Fruit fly (Drosophila melanogaster) whole organism, embryonic: ENCODE data around the gene CG13309.

Source experiments
- BEAF-32 ChIP-seq: fragments of 200-800 bp; sonication (Bioruptor generic); optimal IDR thresholded peaks from 3 replicates; lab custom pipeline; 2017; ENCODE audit warnings: missing biosample characterization, missing genetic modification characterization, mild to moderate bottlenecking, moderate library complexity, missing genetic modification reagents
- Blimp-1 ChIP-seq: fragments of 200-800 bp; sonication (Bioruptor generic); optimal IDR thresholded peaks from 3 replicates; lab custom pipeline; 2018; ENCODE audit warnings: missing biosample characterization, missing genetic modification characterization, mild to moderate bottlenecking, moderate library complexity, missing genetic modification reagents
- CG10267 ChIP-seq: fragments of 200-800 bp; sonication (Bioruptor generic); optimal IDR thresholded peaks from 2 replicates; lab custom pipeline; 2018; ENCODE audit warnings: missing biosample characterization, mild to moderate bottlenecking, missing genetic modification characterization, moderate library complexity
- CG10431 ChIP-seq: fragments of 200-800 bp; sonication (Bioruptor generic); optimal IDR thresholded peaks from 3 replicates; lab custom pipeline; 2018; ENCODE audit warnings: missing biosample characterization, mild to moderate bottlenecking, missing genetic modification characterization
- CG10979 ChIP-seq: fragments of 200-800 bp; sonication (Bioruptor generic); optimal IDR thresholded peaks from 2 replicates; lab custom pipeline; 2018; ENCODE audit warnings: missing biosample characterization, mild to moderate bottlenecking, missing genetic modification characterization, moderate library complexity
- CG11247 ChIP-seq: fragments of 200-800 bp; sonication (Bioruptor generic); IDR thresholded peaks from 2 replicates; pipeline ENCODE4 v1.3.6; 2022; ENCODE audit warnings: missing biosample characterization, missing genetic modification characterization
- CG12769 ChIP-seq: fragments of 200-800 bp; sonication (Bioruptor generic); optimal IDR thresholded peaks from 2 replicates; lab custom pipeline; 2019; ENCODE audit warnings: missing biosample characterization, mild to moderate bottlenecking, missing genetic modification characterization, moderate library complexity
- CG1529 ChIP-seq: fragments of 200-800 bp; sonication (Bioruptor generic); optimal IDR thresholded peaks from 3 replicates; lab custom pipeline; 2018; ENCODE audit warnings: missing biosample characterization, missing genetic modification characterization
- CG15514 ChIP-seq: fragments of 200-800 bp; sonication (Bioruptor generic); optimal IDR thresholded peaks from 3 replicates; lab custom pipeline; 2017; ENCODE audit warnings: missing biosample characterization, missing genetic modification characterization, mild to moderate bottlenecking, moderate library complexity, missing genetic modification reagents
- CG17186 ChIP-seq: fragments of 200-800 bp; sonication (Bioruptor generic); optimal IDR thresholded peaks from 3 replicates; lab custom pipeline; 2017; ENCODE audit warnings: missing biosample characterization, missing genetic modification reagents, missing genetic modification characterization
- CG17385 ChIP-seq: fragments of 200-800 bp; sonication (Bioruptor generic); optimal IDR thresholded peaks from 3 replicates; lab custom pipeline; 2018; ENCODE audit warnings: missing biosample characterization, mild to moderate bottlenecking, missing genetic modification characterization
- CG17829 ChIP-seq: fragments of 200-800 bp; optimal IDR thresholded peaks from 2 replicates; lab custom pipeline; 2019; ENCODE audit warnings: missing biosample characterization, mild to moderate bottlenecking, missing genetic modification characterization, moderate library complexity
- CG2199 ChIP-seq: fragments of 200-800 bp; sonication (Bioruptor generic); IDR thresholded peaks from 3 replicates; pipeline ENCODE4 v1.3.6; 2022; ENCODE audit warnings: missing biosample characterization, missing genetic modification characterization
- CG3065 ChIP-seq: fragments of 200-800 bp; sonication (Bioruptor generic); optimal IDR thresholded peaks from 2 replicates; lab custom pipeline; 2016; ENCODE audit warnings: missing biosample characterization, missing genetic modification characterization
- CG3281 ChIP-seq: fragments of 200-800 bp; sonication (Bioruptor generic); optimal IDR thresholded peaks from 3 replicates; lab custom pipeline; 2017; ENCODE audit warnings: missing biosample characterization, mild to moderate bottlenecking, missing genetic modification characterization
- CG4360 ChIP-seq: fragments of 200-800 bp; sonication (Bioruptor generic); IDR thresholded peaks from 2 replicates; pipeline ENCODE4 v1.3.6; 2022; ENCODE audit warnings: missing biosample characterization, missing genetic modification characterization
- CG5180 ChIP-seq: fragments of 200-800 bp; sonication (Bioruptor generic); optimal IDR thresholded peaks from 3 replicates; lab custom pipeline; 2017; ENCODE audit warnings: missing biosample characterization, missing genetic modification characterization, mild to moderate bottlenecking, moderate library complexity, missing genetic modification reagents
- CG8281 ChIP-seq: fragments of 200-800 bp; sonication (Bioruptor generic); optimal IDR thresholded peaks from 2 replicates; lab custom pipeline; 2018; ENCODE audit warnings: missing biosample characterization, mild to moderate bottlenecking, missing genetic modification characterization, moderate library complexity
- CG8924 ChIP-seq: fragments of 200-800 bp; optimal IDR thresholded peaks from 3 replicates; lab custom pipeline; 2019; ENCODE audit warnings: missing biosample characterization, mild to moderate bottlenecking, missing genetic modification characterization, moderate library complexity
- CG9609 ChIP-seq: fragments of 200-800 bp; sonication (Bioruptor generic); optimal IDR thresholded peaks from 3 replicates; lab custom pipeline; 2016; ENCODE audit warnings: missing biosample characterization, missing genetic modification characterization
- Dek ChIP-seq: fragments of 200-800 bp; sonication (Bioruptor generic); optimal IDR thresholded peaks from 3 replicates; lab custom pipeline; 2019; ENCODE audit warnings: missing biosample characterization, mild to moderate bottlenecking, missing genetic modification characterization, moderate library complexity
- Drgx ChIP-seq: fragments of 200-800 bp; sonication (Bioruptor generic); IDR thresholded peaks from 2 replicates; pipeline ENCODE4 v1.3.6; 2022; ENCODE audit warnings: missing biosample characterization, missing genetic modification characterization
- Elba2 ChIP-seq: fragments of 200-800 bp; sonication (Bioruptor generic); optimal IDR thresholded peaks from 3 replicates; lab custom pipeline; 2016; ENCODE audit warnings: missing biosample characterization, missing genetic modification characterization
- Fer1 ChIP-seq: fragments of 200-800 bp; sonication (Bioruptor generic); optimal IDR thresholded peaks from 2 replicates; lab custom pipeline; 2017; ENCODE audit warnings: missing biosample characterization, mild to moderate bottlenecking, missing genetic modification characterization
- Hand ChIP-seq: fragments of 200-800 bp; sonication (Bioruptor generic); optimal IDR thresholded peaks from 2 replicates; lab custom pipeline; 2017; ENCODE audit warnings: mild to moderate bottlenecking, missing biosample characterization, missing genetic modification reagents, missing genetic modification characterization
- Hmr ChIP-seq: fragments of 200-800 bp; sonication (Bioruptor generic); optimal IDR thresholded peaks from 3 replicates; lab custom pipeline; 2017; ENCODE audit warnings: mild to moderate bottlenecking, missing biosample characterization, missing genetic modification reagents, missing genetic modification characterization
- Med ChIP-seq: fragments of 200-800 bp; sonication (Bioruptor generic); peaks from one replicate; lab custom pipeline; 2016; ENCODE audit warnings: missing biosample characterization, missing genetic modification characterization, mild to moderate bottlenecking, inconsistent platforms, moderate library complexity
- Oli ChIP-seq: fragments of 200-800 bp; sonication (Bioruptor generic); optimal IDR thresholded peaks from 2 replicates; lab custom pipeline; 2018; ENCODE audit warnings: missing biosample characterization, mild to moderate bottlenecking, missing genetic modification characterization, moderate library complexity
- Rfx ChIP-seq: fragments of 200-800 bp; sonication (Bioruptor generic); IDR thresholded peaks from 2 replicates; pipeline ENCODE4 v1.3.6; 2022; ENCODE audit warnings: missing biosample characterization, missing genetic modification characterization
- TFAM ChIP-seq: fragments of 200-800 bp; sonication (Bioruptor generic); optimal IDR thresholded peaks from 2 replicates; lab custom pipeline; 2017; ENCODE audit warnings: missing biosample characterization, missing genetic modification characterization, inconsistent platforms
- abd-A ChIP-seq: fragments of 200-800 bp; sonication (Bioruptor generic); optimal IDR thresholded peaks from 3 replicates; lab custom pipeline; 2019; ENCODE audit warnings: missing biosample characterization, mild to moderate bottlenecking, missing genetic modification characterization, moderate library complexity
- cato ChIP-seq: fragments of 200-800 bp; sonication (Bioruptor generic); optimal IDR thresholded peaks from 2 replicates; lab custom pipeline; 2016; ENCODE audit warnings: missing biosample characterization, missing genetic modification characterization, borderline replicate concordance
- chinmo ChIP-seq: fragments of 200-800 bp; sonication (Bioruptor generic); IDR thresholded peaks from 4 replicates; pipeline ENCODE4 v1.3.6; 2022; ENCODE audit warnings: missing biosample characterization, missing genetic modification characterization; ENCODE audit not compliant: partially characterized antibody
- crp ChIP-seq, 2 experiments: fragments of 200-800 bp; sonication (Bioruptor generic); optimal IDR thresholded peaks; 2 replicates in 1 of 2; 3 replicates in 1 of 2; lab custom pipeline; 2017; ENCODE audit warnings: missing biosample characterization in 2 of 2, missing genetic modification characterization in 2 of 2, mild to moderate bottlenecking in 1 of 2, moderate library complexity in 1 of 2
- dimm ChIP-seq: fragments of 200-800 bp; sonication (Bioruptor generic); IDR thresholded peaks from 2 replicates; pipeline ENCODE4 v1.3.6; 2022; ENCODE audit warnings: missing biosample characterization, missing genetic modification characterization
- hb ChIP-seq: fragments of 200-800 bp; sonication (Bioruptor generic); IDR thresholded peaks from 3 replicates; pipeline ENCODE4 v1.3.6; 2022; ENCODE audit warnings: missing biosample characterization, missing genetic modification characterization; ENCODE audit not compliant: partially characterized antibody
- hbn ChIP-seq: fragments of 200-800 bp; sonication (Bioruptor generic); IDR thresholded peaks from 2 replicates; pipeline ENCODE4 v1.3.6; 2022; ENCODE audit warnings: missing biosample characterization, missing genetic modification characterization; ENCODE audit not compliant: partially characterized antibody
- inv ChIP-seq: fragments of 200-800 bp; sonication (Bioruptor generic); IDR thresholded peaks from 2 replicates; pipeline ENCODE4 v1.3.6; 2022; ENCODE audit warnings: missing biosample characterization, missing genetic modification characterization; ENCODE audit not compliant: partially characterized antibody
- lilli ChIP-seq: fragments of 200-800 bp; sonication (Bioruptor generic); optimal IDR thresholded peaks from 3 replicates; lab custom pipeline; 2016; ENCODE audit warnings: missing biosample characterization, missing genetic modification characterization
- mld ChIP-seq: fragments of 200-800 bp; sonication (Bioruptor generic); IDR thresholded peaks from 3 replicates; pipeline ENCODE4 v1.3.6; 2022; ENCODE audit warnings: missing biosample characterization, missing genetic modification characterization; ENCODE audit not compliant: partially characterized antibody
- pnt ChIP-seq: fragments of 200-800 bp; sonication (Bioruptor generic); optimal IDR thresholded peaks from 3 replicates; lab custom pipeline; 2016; ENCODE audit warnings: missing biosample characterization, missing genetic modification characterization
- sd ChIP-seq: fragments of 200-800 bp; sonication (Bioruptor generic); optimal IDR thresholded peaks from 3 replicates; lab custom pipeline; 2018; ENCODE audit warnings: missing biosample characterization, mild to moderate bottlenecking, missing genetic modification characterization, moderate library complexity
- sens ChIP-seq: fragments of 200-800 bp; sonication (Bioruptor generic); peaks from one replicate; lab custom pipeline; 2016; ENCODE audit warnings: missing biosample characterization, missing genetic modification characterization
- slbo ChIP-seq: fragments of 200-800 bp; sonication (Bioruptor generic); IDR thresholded peaks from 2 replicates; pipeline ENCODE4 v1.3.6; 2022; ENCODE audit warnings: missing biosample characterization, missing genetic modification characterization
- sna ChIP-seq: fragments of 200-800 bp; sonication (Bioruptor generic); IDR thresholded peaks from 2 replicates; pipeline ENCODE4 v1.3.6; 2022; ENCODE audit warnings: missing biosample characterization, missing genetic modification characterization; ENCODE audit not compliant: partially characterized antibody
- sug ChIP-seq: fragments of 200-800 bp; optimal IDR thresholded peaks from 2 replicates; lab custom pipeline; 2019; ENCODE audit warnings: missing biosample characterization, mild to moderate bottlenecking, missing genetic modification characterization, moderate library complexity
- z ChIP-seq: fragments of 200-800 bp; sonication (Bioruptor generic); IDR thresholded peaks from 3 replicates; pipeline ENCODE4 v1.3.6; 2022; ENCODE audit warnings: missing biosample characterization, missing genetic modification characterization
- zf30C ChIP-seq: fragments of 200-800 bp; sonication (Bioruptor generic); optimal IDR thresholded peaks from 3 replicates; lab custom pipeline; 2018; ENCODE audit warnings: missing biosample characterization, mild to moderate bottlenecking, missing genetic modification characterization
- zfh2 ChIP-seq: fragments of 200-800 bp; sonication (Bioruptor generic); optimal IDR thresholded peaks from 2 replicates; lab custom pipeline; 2016; ENCODE audit warnings: missing biosample characterization, missing genetic modification characterization

CG13309 gene

DNA sequence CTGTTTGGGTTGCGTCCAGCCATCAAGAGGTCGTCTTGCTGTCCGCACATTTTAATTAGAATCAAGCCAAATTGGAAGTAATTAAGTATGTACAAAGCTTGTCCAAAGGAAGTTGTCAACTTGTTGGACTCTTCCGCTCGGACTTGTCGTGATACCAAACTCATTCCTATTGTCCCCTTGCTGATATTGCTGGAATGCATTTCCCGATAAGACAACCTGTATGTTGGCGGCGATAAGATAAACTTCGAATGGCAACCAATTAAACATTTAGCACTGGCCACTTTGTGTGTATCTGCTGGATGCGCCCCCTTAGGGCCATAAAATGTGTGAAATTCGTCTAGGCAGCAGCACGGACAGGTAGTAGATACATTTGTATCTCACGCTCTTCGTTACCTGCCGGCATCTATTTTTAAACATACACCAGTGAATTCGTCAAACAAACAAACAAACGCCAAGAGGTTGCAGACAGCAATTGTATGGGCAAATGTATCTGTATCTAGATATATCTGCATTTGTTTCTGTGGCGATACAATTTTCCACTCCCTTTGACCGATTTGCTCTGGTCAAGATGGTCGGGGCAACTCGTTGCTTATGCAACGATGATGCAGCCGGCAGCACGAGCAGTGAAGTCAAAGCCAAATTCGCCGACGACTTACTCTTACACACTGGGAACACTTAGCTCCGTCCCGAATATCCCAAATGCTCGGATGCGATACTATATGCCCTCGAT is 22.7 kb downstream of the CG13309 start:
- TF ChIP-seq mld (GFP tag; lab: Robert Waterston, UW) = no peak
- no peak for TF ChIP-seq Fer1
- TF ChIP-seq zfh2 (GFP tag; lab: Kevin White, UChicago) = no peak
- TF ChIP-seq Rfx (GFP tag; lab: Robert Waterston, UW) = no peak
- TF ChIP-seq Dek (tag; lab: Kevin White, UChicago) = no peak
- TF ChIP-seq sna (GFP tag; lab: Robert Waterston, UW) = no peak
- no peak for TF ChIP-seq pnt (GFP tag; lab: Kevin White, UChicago)
- TF ChIP-seq CG10267 (tag; lab: Kevin White, UChicago) = no peak
- no peak for TF ChIP-seq Drgx (GFP tag; lab: Robert Waterston, UW)
- no peak for TF ChIP-seq CG9609
- no peak for TF ChIP-seq slbo (GFP tag; lab: Robert Waterston, UW)
- TF ChIP-seq hb (GFP tag; lab: Robert Waterston, UW) = no peak
- TF ChIP-seq crp (GFP tag; optimal IDR thresholded peaks at IDR 0.05; lab: Kevin White, UChicago) = no peak
- TF ChIP-seq CG1529 = no peak
- no peak for TF ChIP-seq z (GFP tag; lab: Robert Waterston, UW)
- TF ChIP-seq CG17385 (GFP tag; lab: Kevin White, UChicago) = no peak
- TF ChIP-seq Elba2 (GFP tag; lab: Kevin White, UChicago) = peak; percentile 85
- no peak for TF ChIP-seq CG8281 (tag; lab: Kevin White, UChicago)
- no peak for TF ChIP-seq CG10431 (GFP tag; lab: Kevin White, UChicago)
- no peak for TF ChIP-seq CG10979 (tag; lab: Kevin White, UChicago)
- TF ChIP-seq CG11247 (GFP tag; lab: Robert Waterston, UW) = no peak
- no peak for TF ChIP-seq CG8924 (tag; lab: Kevin White, UChicago)
- TF ChIP-seq dimm = no peak
- TF ChIP-seq sd (tag; lab: Kevin White, UChicago) = peak; percentile 95
- TF ChIP-seq CG5180 (GFP tag; lab: Kevin White, UChicago) = peak; percentile 60
- no peak for TF ChIP-seq TFAM (GFP tag; lab: Kevin White, UChicago)
- no peak for TF ChIP-seq lilli (GFP tag; lab: Kevin White, UChicago)
- no peak for TF ChIP-seq hbn
- no peak for TF ChIP-seq CG17186 (GFP tag; lab: Kevin White, UChicago)
- TF ChIP-seq CG4360 (GFP tag; lab: Robert Waterston, UW) = no peak
- TF ChIP-seq Oli (tag; lab: Kevin White, UChicago) = no peak
- TF ChIP-seq cato = no peak
- TF ChIP-seq sug = peak; percentile 1
- TF ChIP-seq CG3281 (GFP tag; lab: Kevin White, UChicago) = no peak
- TF ChIP-seq Med = peak; percentile 56
- no peak for TF ChIP-seq Hmr (GFP tag; lab: Kevin White, UChicago)
- TF ChIP-seq CG15514 (GFP tag; lab: Kevin White, UChicago) = no peak
- no peak for TF ChIP-seq CG17829 (tag; lab: Kevin White, UChicago)
- no peak for TF ChIP-seq zf30C (GFP tag; lab: Kevin White, UChicago)
- no peak for TF ChIP-seq Blimp-1 (GFP tag; lab: Kevin White, UChicago)
- peak; percentile 8 for TF ChIP-seq CG12769 (tag; lab: Kevin White, UChicago)
- peak; percentile 70 for TF ChIP-seq sens (GFP tag; lab: Kevin White, UChicago)
- TF ChIP-seq CG3065 (GFP tag; lab: Kevin White, UChicago) = no peak
- no peak for TF ChIP-seq Hand (GFP tag; lab: Kevin White, UChicago)
- TF ChIP-seq abd-A = no peak
- TF ChIP-seq BEAF-32 (GFP tag; lab: Kevin White, UChicago) = no peak
- TF ChIP-seq inv (GFP tag; lab: Robert Waterston, UW) = no peak
- TF ChIP-seq chinmo = 0 out of 4 replicates have a peak, but pooled peaks have one; percentile 12
- no peak for TF ChIP-seq CG2199 (GFP tag; lab: Robert Waterston, UW)
